Worm (Caenorhabditis elegans) whole organism, L2 larva: Measurements from ENCODE around the gene C39E6.2.

ENCODE experiments used
- C34F6.9 ChIP-seq: fragments of 150-350 bp; optimal IDR thresholded peaks from 2 replicates; lab custom pipeline; 2014; ENCODE audit warnings: missing biosample characterization, missing genetic modification characterization
- F13H6.1 ChIP-seq: sonication (generic microtip); optimal IDR thresholded peaks from 2 replicates; lab custom pipeline; 2016; ENCODE audit warnings: missing genetic modification characterization, missing compliant biosample characterization
- R02D3.7 ChIP-seq: fragments of 150-350 bp; optimal IDR thresholded peaks from 2 replicates; lab custom pipeline; 2014; ENCODE audit warnings: missing biosample characterization, missing genetic modification characterization
- alr-1 ChIP-seq: fragments of 150-350 bp; optimal IDR thresholded peaks from 2 replicates; lab custom pipeline; 2014; ENCODE audit warnings: missing biosample characterization, missing genetic modification characterization
- ama-1 ChIP-seq: fragments of 150-350 bp; optimal IDR thresholded peaks from 2 replicates; lab custom pipeline; 2018; ENCODE audit warnings: inconsistent platforms
- blmp-1 ChIP-seq: sonication (generic microtip); optimal IDR thresholded peaks from 2 replicates; lab custom pipeline; 2017; ENCODE audit warnings: missing genetic modification characterization, mild to moderate bottlenecking, missing compliant biosample characterization, antibody characterized with exemption, moderate library complexity; ENCODE audit not compliant: insufficient read depth
- ceh-16 ChIP-seq: fragments of 150-350 bp; optimal IDR thresholded peaks from 2 replicates; lab custom pipeline; 2014; ENCODE audit warnings: missing biosample characterization, missing genetic modification characterization
- ceh-82 ChIP-seq: fragments of 150-350 bp; optimal IDR thresholded peaks from 2 replicates; lab custom pipeline; 2014; ENCODE audit warnings: missing biosample characterization, missing genetic modification characterization
- crh-2 ChIP-seq: sonication (generic microtip); optimal IDR thresholded peaks from 2 replicates; lab custom pipeline; 2017; ENCODE audit warnings: missing biosample characterization, missing genetic modification characterization
- dmd-4 ChIP-seq: sonication (generic microtip); optimal IDR thresholded peaks from 2 replicates; lab custom pipeline; 2017; ENCODE audit warnings: missing biosample characterization, missing genetic modification characterization
- egl-27 ChIP-seq: sonication (generic microtip); optimal IDR thresholded peaks from 3 replicates; lab custom pipeline; 2017; ENCODE audit warnings: missing biosample characterization, missing genetic modification reagents, missing genetic modification characterization
- fos-1 ChIP-seq: fragments of 150-350 bp; optimal IDR thresholded peaks from 2 replicates; lab custom pipeline; 2014; ENCODE audit warnings: missing biosample characterization, missing genetic modification characterization
- gmeb-1 ChIP-seq: fragments of 150-350 bp; optimal IDR thresholded peaks from 2 replicates; lab custom pipeline; 2014; ENCODE audit warnings: missing biosample characterization, missing genetic modification characterization
- lin-11 ChIP-seq: fragments of 150-350 bp; sonication (generic microtip); optimal IDR thresholded peaks from 2 replicates; lab custom pipeline; 2014; ENCODE audit warnings: missing biosample characterization, missing genetic modification characterization, inconsistent platforms, mixed read lengths
- lin-13 ChIP-seq: fragments of 150-350 bp; optimal IDR thresholded peaks from 2 replicates; lab custom pipeline; 2014; ENCODE audit warnings: missing biosample characterization, missing genetic modification reagents, missing genetic modification characterization
- lin-39 ChIP-seq: fragments of 150-350 bp; optimal IDR thresholded peaks from 2 replicates; lab custom pipeline; 2014; ENCODE audit warnings: missing biosample characterization, missing genetic modification reagents, missing genetic modification characterization
- lsy-2 ChIP-seq, 2 experiments: fragments of 150-350 bp in 1 of 2; sonication (generic microtip) in 1 of 2; optimal IDR thresholded peaks; 2 replicates each; lab custom pipeline; 2014 to 2017; ENCODE audit warnings: missing biosample characterization in 2 of 2, missing genetic modification characterization in 2 of 2
- mab-5 ChIP-seq: fragments of 150-350 bp; optimal IDR thresholded peaks from 2 replicates; lab custom pipeline; 2014; ENCODE audit warnings: missing biosample characterization, missing genetic modification characterization
- mdl-1 ChIP-seq, 2 experiments: fragments of 150-350 bp in 1 of 2; sonication (generic microtip) in 1 of 2; optimal IDR thresholded peaks; 2 replicates each; lab custom pipeline; 2017; ENCODE audit warnings: missing biosample characterization in 2 of 2, missing genetic modification characterization in 2 of 2
- nhr-10 ChIP-seq: sonication (generic microtip); optimal IDR thresholded peaks from 2 replicates; lab custom pipeline; 2017; ENCODE audit warnings: missing biosample characterization, missing genetic modification characterization
- nhr-11 ChIP-seq: fragments of 150-350 bp; optimal IDR thresholded peaks from 2 replicates; lab custom pipeline; 2014; ENCODE audit warnings: missing biosample characterization, missing genetic modification characterization
- nhr-129 ChIP-seq: fragments of 150-350 bp; optimal IDR thresholded peaks from 2 replicates; lab custom pipeline; 2014; ENCODE audit warnings: missing biosample characterization, missing genetic modification characterization
- nhr-21 ChIP-seq: fragments of 150-350 bp; optimal IDR thresholded peaks from 2 replicates; lab custom pipeline; 2014; ENCODE audit warnings: missing biosample characterization, missing genetic modification characterization
- nhr-23 ChIP-seq: fragments of 150-350 bp; optimal IDR thresholded peaks from 2 replicates; lab custom pipeline; 2014; ENCODE audit warnings: missing biosample characterization, missing genetic modification reagents, missing genetic modification characterization
- nhr-237 ChIP-seq: fragments of 150-350 bp; optimal IDR thresholded peaks from 2 replicates; lab custom pipeline; 2014; ENCODE audit warnings: missing biosample characterization, missing genetic modification characterization
- nhr-25 ChIP-seq: fragments of 150-350 bp; sonication (generic microtip); optimal IDR thresholded peaks from 3 replicates; lab custom pipeline; 2014; ENCODE audit warnings: missing biosample characterization, missing genetic modification characterization
- nhr-6 ChIP-seq: fragments of 150-350 bp; optimal IDR thresholded peaks from 2 replicates; lab custom pipeline; 2014; ENCODE audit warnings: missing biosample characterization, missing genetic modification characterization
- peb-1 ChIP-seq: fragments of 150-350 bp; optimal IDR thresholded peaks from 2 replicates; lab custom pipeline; 2014; ENCODE audit warnings: missing biosample characterization, missing genetic modification characterization
- sem-4 ChIP-seq: fragments of 150-350 bp; optimal IDR thresholded peaks from 2 replicates; lab custom pipeline; 2014; ENCODE audit warnings: missing biosample characterization, missing genetic modification reagents, missing genetic modification characterization
- sma-9 ChIP-seq, 2 experiments: fragments of 150-350 bp in 1 of 2; sonication (generic microtip) in 1 of 2; optimal IDR thresholded peaks; 2 replicates each; lab custom pipeline; 2014 to 2016; ENCODE audit warnings: missing genetic modification characterization in 2 of 2, mild to moderate bottlenecking in 1 of 2, missing biosample characterization in 1 of 2, missing compliant biosample characterization in 1 of 2, missing genetic modification reagents in 1 of 2, moderate library complexity in 1 of 2
- unc-39 ChIP-seq: fragments of 150-350 bp; optimal IDR thresholded peaks from 2 replicates; lab custom pipeline; 2014; ENCODE audit warnings: missing biosample characterization, missing genetic modification characterization
- unc-55 ChIP-seq: fragments of 150-350 bp; sonication (generic microtip); optimal IDR thresholded peaks from 3 replicates; lab custom pipeline; 2014; ENCODE audit warnings: missing biosample characterization, missing genetic modification reagents, missing genetic modification characterization
- ztf-1 ChIP-seq: fragments of 200-800 bp; sonication (Bioruptor generic); conservative IDR thresholded peaks from 2 replicates; pipeline ENCODE4 v1.3.6; 2022; ENCODE audit warnings: missing genetic modification characterization, missing compliant biosample characterization

C39E6.2 gene

ce11 chrX:4711698-4712329, 43.1 kb downstream of the C39E6.2 start, which contains the start of the genes dnj-14 and glit-1 (continued):
- TF ChIP-seq blmp-1 (tag; lab: Kevin White, UChicago) (peak; percentile 69), lsy-2 (tag; optimal IDR thresholded peaks at IDR 0.05; lab: Kevin White, UChicago) (peak; percentile 93 to 99), dmd-4 (no peak), nhr-10 (no peak), R02D3.7 (no peak), crh-2 (tag; lab: Kevin White, UChicago) (peak; percentile 95)

- TF ChIP-seq gmeb-1 (tag; lab: Kevin White, UChicago) (peak; percentile 46), mdl-1 (tag; optimal IDR thresholded peaks at IDR 0.05; lab: Kevin White, UChicago) (no peak), fos-1 (tag; lab: Kevin White, UChicago) (peak; percentile 98), sem-4 (tag; lab: Kevin White, UChicago) (no peak), dmd-4 (no peak), ceh-16 (tag; lab: Kevin White, UChicago) (no peak), ama-1 (lab: Kevin White, UChicago) (no peak), nhr-10 (no peak), crh-2 (tag; lab: Kevin White, UChicago) (peak; percentile 80), lsy-2 (tag; optimal IDR thresholded peaks at IDR 0.05; lab: Kevin White, UChicago) (peak; percentile 28 to 73), nhr-23 (no peak), sma-9 (GFP tag; optimal IDR thresholded peaks at IDR 0.05; lab: Kevin White, UChicago) (peak; percentile 47), sma-9 (tag; optimal IDR thresholded peaks at IDR 0.05; lab: Kevin White, UChicago) (no peak), alr-1 (no peak), nhr-129 (peak; percentile 82), F13H6.1 (tag; lab: Kevin White, UChicago) (peak; percentile 69), C34F6.9 (tag; lab: Kevin White, UChicago) (peak; percentile 68), lin-11 (tag; lab: Kevin White, UChicago) (peak; percentile 10), ceh-82 (tag; lab: Kevin White, UChicago) (no peak), lin-13 (GFP tag; lab: Kevin White, UChicago) (peak; percentile 26), mab-5 (tag; lab: Kevin White, UChicago) (peak; percentile 37), nhr-11 (tag; lab: Kevin White, UChicago) (no peak), unc-55 (GFP tag; lab: Kevin White, UChicago) (peak; percentile 41), egl-27 (tag; lab: Kevin White, UChicago) (no peak)
Measured at ce11 chrX:4706755-4707226, 48.1 kb downstream of the C39E6.2 start, which contains the start of gene dhhc-10. Gene dhhc-10 (plus strand): TSS chrX:4707176.

ce11 chrX:4705666-4706065, 49.3 kb downstream of the C39E6.2 start:
- TF ChIP-seq ama-1 (lab: Kevin White, UChicago) (no peak), blmp-1 (tag; lab: Kevin White, UChicago) (peak; percentile 64), lin-39 (tag; lab: Kevin White, UChicago) (no peak), nhr-25 (peak; percentile 40)
- TF ChIP-seq, all 48 proteins: peak for 2

- TF ChIP-seq blmp-1 (tag; lab: Kevin White, UChicago) (no peak), ama-1 (lab: Kevin White, UChicago) (no peak), nhr-6 (tag; lab: Kevin White, UChicago) (no peak), sma-9 (GFP tag; optimal IDR thresholded peaks at IDR 0.05; lab: Kevin White, UChicago) (no peak), sma-9 (tag; optimal IDR thresholded peaks at IDR 0.05; lab: Kevin White, UChicago) (no peak), ztf-1 (GFP tag; lab: Robert Waterston, UW) (no peak), nhr-10 (no peak), unc-39 (tag; lab: Kevin White, UChicago) (no peak), R02D3.7 (no peak), nhr-129 (no peak), mdl-1 (tag; optimal IDR thresholded peaks at IDR 0.05; lab: Kevin White, UChicago) (no peak), nhr-237 (no peak), peb-1 (no peak), nhr-11 (tag; lab: Kevin White, UChicago) (no peak), fos-1 (tag; lab: Kevin White, UChicago) (no peak), F13H6.1 (tag; lab: Kevin White, UChicago) (no peak), mab-5 (tag; lab: Kevin White, UChicago) (no peak), nhr-23 (no peak), nhr-21 (no peak)
Measured at ce11 chrX:4704877-4705276, 50.0 kb downstream of the C39E6.2 start, which contains the start of gene aqp-8. Gene aqp-8 (minus strand): TSS chrX:4704977.
